Fruit fly (Drosophila melanogaster): ENCODE results near the gene Gr22a.

Gr22a gene

dm6 chr2L:1837717-1838368, 43.1 kb upstream of the Gr22a start (continued):
- TF ChIP-seq HLH3B (GFP tag; IDR thresholded peaks at IDR 0.05) (0 out of 2 replicates have a peak, but pooled peaks have one; percentile 29), D (optimal IDR thresholded peaks at IDR 0.05) (no peak), D (GFP tag; optimal IDR thresholded peaks at IDR 0.05) (no peak), Six4 (GFP tag; optimal IDR thresholded peaks at IDR 0.05) (no peak), Ssrp (tag; optimal IDR thresholded peaks at IDR 0.05) (no peak), ind (GFP tag; optimal IDR thresholded peaks at IDR 0.05) (peak; percentile 34), Lpt (GFP tag; optimal IDR thresholded peaks at IDR 0.05) (no peak), bsh (GFP tag; optimal IDR thresholded peaks at IDR 0.05) (no peak), nerfin-1 (tag; optimal IDR thresholded peaks at IDR 0.05) (no peak), CG11085 (GFP tag; IDR thresholded peaks at IDR 0.05) (no peak), kni (GFP tag; optimal IDR thresholded peaks at IDR 0.05) (no peak), inv (GFP tag; IDR thresholded peaks at IDR 0.05; ENCODE audit: partially characterized antibody) (no peak), CG15479 (GFP tag; optimal IDR thresholded peaks at IDR 0.05) (no peak), Mes4 (GFP tag; optimal IDR thresholded peaks at IDR 0.05) (no peak), CG9437 (GFP tag; optimal IDR thresholded peaks at IDR 0.05) (no peak), CG12769 (tag; optimal IDR thresholded peaks at IDR 0.05) (peak; percentile 68), Oaz (GFP tag; IDR thresholded peaks at IDR 0.05) (no peak), CG7839 (tag; optimal IDR thresholded peaks at IDR 0.05) (peak; percentile 46), Sin3A (optimal IDR thresholded peaks at IDR 0.05) (no peak), bbx (GFP tag; IDR thresholded peaks at IDR 0.05; ENCODE audit: partially characterized antibody) (no peak), Hr39 (optimal IDR thresholded peaks at IDR 0.05) (no peak), Dbx (GFP tag; IDR thresholded peaks at IDR 0.05) (peak; percentile 56; the same call in 2 of the 3 replicates), CG6175 (GFP tag; IDR thresholded peaks at IDR 0.05) (no peak), Bteb2 (GFP tag; optimal IDR thresholded peaks at IDR 0.05) (no peak), phol (tag; optimal IDR thresholded peaks at IDR 0.05) (peak; percentile 7), CG14710 (tag; optimal IDR thresholded peaks at IDR 0.05) (no peak), CG15601 (tag; optimal IDR thresholded peaks at IDR 0.05) (no peak), Sox102F (GFP tag; optimal IDR thresholded peaks at IDR 0.05) (peak; percentile 41), D19A (tag; optimal IDR thresholded peaks at IDR 0.05) (no peak), CG33557 (GFP tag; optimal IDR thresholded peaks at IDR 0.05) (no peak), CG3995 (GFP tag; optimal IDR thresholded peaks at IDR 0.05) (no peak), CG8281 (tag; optimal IDR thresholded peaks at IDR 0.05) (no peak), CG32767 (GFP tag; IDR thresholded peaks at IDR 0.05) (no peak), mirr (GFP tag; optimal IDR thresholded peaks at IDR 0.05) (no peak), CG6689 (GFP tag; IDR thresholded peaks at IDR 0.05) (no peak), her (GFP tag; optimal IDR thresholded peaks at IDR 0.05) (peak; percentile 27), CG6854 (GFP tag; optimal IDR thresholded peaks at IDR 0.05) (no peak), CG4707 (GFP tag; optimal IDR thresholded peaks at IDR 0.05) (no peak), CG3065 (GFP tag; optimal IDR thresholded peaks at IDR 0.05) (no peak), cwo (GFP tag; optimal IDR thresholded peaks at IDR 0.05) (peak; percentile 48), fd64A (GFP tag; optimal IDR thresholded peaks at IDR 0.05) (no peak), CG12104 (GFP tag; optimal IDR thresholded peaks at IDR 0.05) (no peak), CG8478 (optimal IDR thresholded peaks at IDR 0.05) (no peak), sd (tag; optimal IDR thresholded peaks at IDR 0.05) (no peak), Jarid2 (GFP tag; optimal IDR thresholded peaks at IDR 0.05) (no peak), dimm (GFP tag; IDR thresholded peaks at IDR 0.05) (no peak), tna (GFP tag; IDR thresholded peaks at IDR 0.05; ENCODE audit: partially characterized antibody) (no peak), CG8924 (tag; optimal IDR thresholded peaks at IDR 0.05) (peak; percentile 32), bcd (GFP tag; optimal IDR thresholded peaks at IDR 0.05) (peak; percentile 23), CG17361 (GFP tag; IDR thresholded peaks at IDR 0.05) (no peak), dysf (GFP tag; IDR thresholded peaks at IDR 0.05) (peak; percentile 54; the same call in 2 of the 3 replicates)

All from whole organism, embryonic.